Worm (Caenorhabditis elegans): ENCODE results near the gene lgc-19.

- TF ChIP-seq ama-1 (optimal IDR thresholded peaks at IDR 0.05) = no peak
- peak; percentile 61; the same call in 1 of the 2 replicates for TF ChIP-seq php-3 (GFP tag; IDR thresholded peaks at IDR 0.05)
- no peak for TF ChIP-seq sdz-12 (GFP tag; optimal IDR thresholded peaks at IDR 0.05)
- TF ChIP-seq skn-1 (tag; optimal IDR thresholded peaks at IDR 0.05) = no peak
- TF ChIP-seq daf-19 (GFP tag; conservative IDR thresholded peaks at IDR 0.05) = peak; percentile 68; the same call in 1 of the 2 replicates
- TF ChIP-seq mep-1 (tag; optimal IDR thresholded peaks at IDR 0.05) = peak; percentile 70
Observed at ce11 chrIV:15931833-15932232, 30.7 kb downstream of the lgc-19 start.

All from whole organism, L4 larva.